Worm (Caenorhabditis elegans): ENCODE results near the gene gpa-12.

- TF ChIP-seq dpl-1 (GFP tag; optimal IDR thresholded peaks at IDR 0.05): no peak
- TF ChIP-seq unc-86 (tag; optimal IDR thresholded peaks at IDR 0.05): no peak
- TF ChIP-seq lsy-2 (tag; optimal IDR thresholded peaks at IDR 0.05): no peak
- TF ChIP-seq fos-1 (tag; optimal IDR thresholded peaks at IDR 0.05): no peak
- no peak for TF ChIP-seq hpl-2 (GFP tag; optimal IDR thresholded peaks at IDR 0.05)
- no peak for TF ChIP-seq ceh-82 (tag; optimal IDR thresholded peaks at IDR 0.05)
- no peak for TF ChIP-seq lir-3 (tag; optimal IDR thresholded peaks at IDR 0.05; ENCODE audit: poor library complexity)
- TF ChIP-seq jun-1 (tag; optimal IDR thresholded peaks at IDR 0.05): no peak
- no peak for TF ChIP-seq egl-27 (tag; optimal IDR thresholded peaks at IDR 0.05)
Measured at ce11 chrX:9243257-9243656, at the start of gene gpa-12.
